Worm (Caenorhabditis elegans): ENCODE measurements around the gene btb-22.
"Not testable (repeated sequence)": the region's sequence is repeated elsewhere in the genome, so short reads cannot be mapped to it uniquely, and the experiment has no call there.

The btb-22 gene

ce11 chrII:3290544-3290943 lies 9.0 kb upstream of the btb-22 start, which contains the start of gene F39E9.14:
TSS of gene F39E9.14 (minus strand) at chrII:3290644.
- not testable (repeated sequence) for TF ChIP-seq him-1, W03F9.2, dao-5 (tag; optimal IDR thresholded peaks at IDR 0.05)

- TF ChIP-seq dao-5 (tag; optimal IDR thresholded peaks at IDR 0.05): no peak
- TF ChIP-seq W03F9.2 (tag; optimal IDR thresholded peaks at IDR 0.05): no peak
- no peak for TF ChIP-seq him-1 (tag; optimal IDR thresholded peaks at IDR 0.05)
Measured at ce11 chrII:3295193-3295592, 4.4 kb upstream of the btb-22 start, which contains the start of gene btb-17. TSS of gene btb-17 (plus strand) at chrII:3295405.

- TF ChIP-seq W03F9.2 (tag; optimal IDR thresholded peaks at IDR 0.05): no peak
- TF ChIP-seq him-1 (tag; optimal IDR thresholded peaks at IDR 0.05): no peak
Measured at ce11 chrII:3296644-3297043, 2.9 kb upstream of the btb-22 start, which contains the start of gene btb-16. TSS of gene btb-16 (plus strand) at chrII:3296883.

- no peak for TF ChIP-seq dao-5 (tag; optimal IDR thresholded peaks at IDR 0.05)
- TF ChIP-seq W03F9.2 (tag; optimal IDR thresholded peaks at IDR 0.05): no peak
- no peak for TF ChIP-seq him-1 (tag; optimal IDR thresholded peaks at IDR 0.05)
Measured at ce11 chrII:3297914-3298313, 1.6 kb upstream of the btb-22 start, which contains the start of gene btb-18. TSS of gene btb-18 (plus strand) at chrII:3298214.

- no peak for TF ChIP-seq W03F9.2 (tag; optimal IDR thresholded peaks at IDR 0.05)
- no peak for TF ChIP-seq him-1 (tag; optimal IDR thresholded peaks at IDR 0.05)
- no peak for TF ChIP-seq dao-5 (tag; optimal IDR thresholded peaks at IDR 0.05)
Measured at ce11 chrII:3303582-3303981, 4.0 kb downstream of the btb-22 start.

- TF ChIP-seq dao-5 (tag; optimal IDR thresholded peaks at IDR 0.05) (no peak), W03F9.2 (tag; optimal IDR thresholded peaks at IDR 0.05) (no peak), him-1 (tag; optimal IDR thresholded peaks at IDR 0.05) (no peak)
Measured at ce11 chrII:3310957-3311657, 11.6 kb downstream of the btb-22 start.

- TF ChIP-seq W03F9.2 (tag; optimal IDR thresholded peaks at IDR 0.05): no peak
- no peak for TF ChIP-seq him-1 (tag; optimal IDR thresholded peaks at IDR 0.05)
- no peak for TF ChIP-seq dao-5 (tag; optimal IDR thresholded peaks at IDR 0.05)
Measured at ce11 chrII:3313442-3313841, 13.9 kb downstream of the btb-22 start, which contains the start of gene F39E9.6. TSS of gene F39E9.6 (minus strand) at chrII:3313542.

ce11 chrII:3318839-3319238 lies 19.3 kb downstream of the btb-22 start:
- no peak for TF ChIP-seq him-1 (tag; optimal IDR thresholded peaks at IDR 0.05)
- TF ChIP-seq dao-5 (tag; optimal IDR thresholded peaks at IDR 0.05): no peak
- no peak for TF ChIP-seq W03F9.2 (tag; optimal IDR thresholded peaks at IDR 0.05)

ce11 chrII:3322257-3322656 lies 22.7 kb downstream of the btb-22 start, which contains the start of gene Y46D2A.1:
TSS of gene Y46D2A.1 (plus strand) at chrII:3322557.
- TF ChIP-seq him-1 (tag; optimal IDR thresholded peaks at IDR 0.05) (no peak), dao-5 (tag; optimal IDR thresholded peaks at IDR 0.05) (no peak), W03F9.2 (tag; optimal IDR thresholded peaks at IDR 0.05) (no peak)

ce11 chrII:3323179-3323578 lies 23.6 kb downstream of the btb-22 start, which contains the start of gene Y46D2A.2:
TSS of gene Y46D2A.2 (minus strand) at chrII:3323279.
- TF ChIP-seq W03F9.2 (tag; optimal IDR thresholded peaks at IDR 0.05) (no peak), him-1 (tag; optimal IDR thresholded peaks at IDR 0.05) (no peak), dao-5 (tag; optimal IDR thresholded peaks at IDR 0.05) (no peak)

ce11 chrII:3327104-3327503 lies 27.5 kb downstream of the btb-22 start, which contains the start of gene Y46D2A.3:
TSS of gene Y46D2A.3 (minus strand) at chrII:3327204.
- TF ChIP-seq him-1 (tag; optimal IDR thresholded peaks at IDR 0.05) (no peak), dao-5 (tag; optimal IDR thresholded peaks at IDR 0.05) (no peak), W03F9.2 (tag; optimal IDR thresholded peaks at IDR 0.05) (no peak)

- TF ChIP-seq dao-5 (tag; optimal IDR thresholded peaks at IDR 0.05) (no peak), W03F9.2 (tag; optimal IDR thresholded peaks at IDR 0.05) (no peak), him-1 (tag; optimal IDR thresholded peaks at IDR 0.05) (no peak)
Measured at ce11 chrII:3332039-3332438, 32.5 kb downstream of the btb-22 start, which contains the start of gene irld-27. TSS of gene irld-27 (plus strand) at chrII:3332339.

ce11 chrII:3337039-3337438 lies 37.5 kb downstream of the btb-22 start, which contains the start of gene F14D2.19:
TSS of gene F14D2.19 (minus strand) at chrII:3337139.
- no peak for TF ChIP-seq dao-5 (tag; optimal IDR thresholded peaks at IDR 0.05)
- no peak for TF ChIP-seq him-1 (tag; optimal IDR thresholded peaks at IDR 0.05)
- no peak for TF ChIP-seq W03F9.2 (tag; optimal IDR thresholded peaks at IDR 0.05)

ce11 chrII:3338556-3338955 lies 39.0 kb downstream of the btb-22 start, which contains the start of gene F14D2.7:
TSS of gene F14D2.7 (minus strand) at chrII:3338656.
- no peak for TF ChIP-seq dao-5 (tag; optimal IDR thresholded peaks at IDR 0.05)
- TF ChIP-seq W03F9.2 (tag; optimal IDR thresholded peaks at IDR 0.05): no peak
- no peak for TF ChIP-seq him-1 (tag; optimal IDR thresholded peaks at IDR 0.05)

Data from whole organism, L4/young adult.